ENCODE assay signal across 6 fruit fly cellular contexts in the genomic region with DNA sequence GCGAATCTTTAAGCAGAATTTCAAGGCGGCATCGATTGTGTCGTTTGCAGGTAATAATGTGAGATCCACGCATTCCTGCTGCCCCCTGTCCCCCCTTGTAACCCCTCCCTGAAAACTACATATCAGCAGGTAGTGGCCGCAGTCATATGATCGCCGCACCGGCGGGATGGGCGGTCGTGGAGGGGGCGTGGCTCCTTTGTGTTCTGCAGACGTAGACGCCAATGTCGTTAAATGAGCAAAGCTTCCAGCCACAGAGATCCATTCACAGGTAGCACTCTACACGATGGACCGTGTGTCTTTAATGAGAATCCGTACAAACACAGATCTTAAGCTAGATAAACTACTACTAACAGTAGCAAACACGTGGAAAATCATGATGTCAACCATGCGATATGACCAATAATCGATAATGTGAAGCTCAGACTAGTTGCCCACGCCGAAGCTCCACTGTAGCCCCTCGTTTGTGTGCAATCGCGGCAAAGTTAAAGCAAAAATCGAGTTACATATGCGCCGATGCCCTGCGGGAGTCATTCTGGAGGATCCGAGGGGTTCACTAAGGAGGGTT.
TF ChIP-seq lines count a peak whose summit lies in the region.

A gene (plus strand): TSS at position 523 of the 565 bp plus-strand sequence.

- TF ChIP-seq CTCF in whole organism, embryonic (GFP tag; optimal IDR thresholded peaks at IDR 0.05; lab: Kevin White, UChicago), result no peak

TF ChIP-seq in whole organism, 6 proteins besides CTCF, POLR2A, EP300 and RAD21:
- TF ChIP-seq EcR (GFP tag; optimal IDR thresholded peaks at IDR 0.05; lab: Kevin White, UChicago) (peak in 1 of 2 experiments; percentile 12), Dll (optimal IDR thresholded peaks at IDR 0.05; lab: Kevin White, UChicago) (no peak), pan (optimal IDR thresholded peaks at IDR 0.05; lab: Kevin White, UChicago) (peak; percentile 1), psq (optimal IDR thresholded peaks at IDR 0.05; lab: Kevin White, UChicago) (no peak)

TF ChIP-seq in whole organism, adult, 20 proteins besides CTCF, POLR2A, EP300 and RAD21:
- TF ChIP-seq CG7045 (GFP tag; optimal IDR thresholded peaks at IDR 0.05; lab: Kevin White, UChicago), result no peak
- no peak for TF ChIP-seq toe (GFP tag; optimal IDR thresholded peaks at IDR 0.05; lab: Kevin White, UChicago)
- TF ChIP-seq Hr96 (GFP tag; optimal IDR thresholded peaks at IDR 0.05; lab: Kevin White, UChicago), result peak; percentile 6
- peak; percentile 2 for TF ChIP-seq CG14711 (tag; optimal IDR thresholded peaks at IDR 0.05; lab: Kevin White, UChicago)
- no peak for TF ChIP-seq Mnt (GFP tag; optimal IDR thresholded peaks at IDR 0.05; lab: Kevin White, UChicago)
- TF ChIP-seq CG12768 (GFP tag; optimal IDR thresholded peaks at IDR 0.05; lab: Kevin White, UChicago), result no peak
- no peak for TF ChIP-seq CG1620 (GFP tag; optimal IDR thresholded peaks at IDR 0.05; lab: Kevin White, UChicago)
- peak; percentile 33 for TF ChIP-seq CG7101 (tag; optimal IDR thresholded peaks at IDR 0.05; lab: Kevin White, UChicago)
- no peak for TF ChIP-seq cic (GFP tag; optimal IDR thresholded peaks at IDR 0.05; lab: Kevin White, UChicago)
- peak; percentile 77 for TF ChIP-seq bab1 (GFP tag; optimal IDR thresholded peaks at IDR 0.05; lab: Kevin White, UChicago)
- TF ChIP-seq tj (GFP tag; optimal IDR thresholded peaks at IDR 0.05; lab: Kevin White, UChicago), result peak; percentile 90

TF ChIP-seq in whole organism, embryonic, 481 proteins besides CTCF, POLR2A, EP300 and RAD21 (continues in another document):
- TF ChIP-seq bsh (GFP tag; optimal IDR thresholded peaks at IDR 0.05; lab: Kevin White, UChicago) (peak in 1 of 2 experiments; percentile 83), CG16779 (GFP tag; IDR thresholded peaks at IDR 0.05; lab: Robert Waterston, UW) (no peak), CG14860 (GFP tag; IDR thresholded peaks at IDR 0.05; lab: Robert Waterston, UW; ENCODE audit: partially characterized antibody) (no peak), insv (GFP tag; optimal IDR thresholded peaks at IDR 0.05; lab: Kevin White, UChicago) (no peak), ro (GFP tag; IDR thresholded peaks at IDR 0.05; lab: Robert Waterston, UW) (no peak), sens (GFP tag; lab: Kevin White, UChicago) (peak; percentile 76), sisA (GFP tag; IDR thresholded peaks at IDR 0.05; lab: Robert Waterston, UW) (peak; percentile 38; the same call in 1 of the 2 replicates), row (GFP tag; IDR thresholded peaks at IDR 0.05; lab: Robert Waterston, UW) (peak; percentile 55), prd (optimal IDR thresholded peaks at IDR 0.05; lab: Kevin White, UChicago) (no peak), prd (GFP tag; IDR thresholded peaks at IDR 0.05; lab: Robert Waterston, UW) (peak; percentile 23; the same call in 1 of the 3 replicates), Trl (optimal IDR thresholded peaks at IDR 0.05; lab: Kevin White, UChicago) (no peak), Trl (GFP tag; optimal IDR thresholded peaks at IDR 0.05; lab: Kevin White, UChicago) (no peak), B-H1 (GFP tag; IDR thresholded peaks at IDR 0.05; lab: Robert Waterston, UW) (peak; percentile 32; the same call in 1 of the 3 replicates), amos (GFP tag; IDR thresholded peaks at IDR 0.05; lab: Robert Waterston, UW; ENCODE audit: partially characterized antibody) (no peak), gem (tag; optimal IDR thresholded peaks at IDR 0.05; lab: Kevin White, UChicago) (peak; percentile 13), onecut (GFP tag; IDR thresholded peaks at IDR 0.05; lab: Robert Waterston, UW) (no peak), CG7839 (tag; optimal IDR thresholded peaks at IDR 0.05; lab: Kevin White, UChicago) (no peak)

TF ChIP-seq in whole organism, prepupa, 60 proteins besides CTCF, POLR2A, EP300 and RAD21 (continues in another document):
- TF ChIP-seq CG6854 (GFP tag; optimal IDR thresholded peaks at IDR 0.05; lab: Kevin White, UChicago) (peak; percentile 62), dac (GFP tag; optimal IDR thresholded peaks at IDR 0.05; lab: Kevin White, UChicago) (peak; percentile 53), achi (GFP tag; optimal IDR thresholded peaks at IDR 0.05; lab: Kevin White, UChicago) (peak; percentile 92), spab (GFP tag; optimal IDR thresholded peaks at IDR 0.05; lab: Kevin White, UChicago) (peak; percentile 94), CG6163 (GFP tag; IDR thresholded peaks at IDR 0.05; lab: Robert Waterston, UW) (peak; percentile 94), cyc (GFP tag; optimal IDR thresholded peaks at IDR 0.05; lab: Kevin White, UChicago) (peak; percentile 96), CG32006 (GFP tag; optimal IDR thresholded peaks at IDR 0.05; lab: Kevin White, UChicago) (peak; percentile 82), dsx (GFP tag; optimal IDR thresholded peaks at IDR 0.05; lab: Kevin White, UChicago; ENCODE audit: poor library complexity, severe bottlenecking) (peak; percentile 92), topi (GFP tag; optimal IDR thresholded peaks at IDR 0.05; lab: Kevin White, UChicago) (peak; percentile 94), CG6276 (GFP tag; optimal IDR thresholded peaks at IDR 0.05; lab: Kevin White, UChicago) (peak; percentile 53), salr (GFP tag; optimal IDR thresholded peaks at IDR 0.05; lab: Kevin White, UChicago) (peak; percentile 79 to 95), CG34406 (GFP tag; optimal IDR thresholded peaks at IDR 0.05; lab: Kevin White, UChicago) (peak; percentile 82), svp (GFP tag; lab: Kevin White, UChicago) (peak; percentile 97), Gug (GFP tag; IDR thresholded peaks at IDR 0.05; lab: Robert Waterston, UW) (peak; percentile 94), Eip75B (GFP tag; optimal IDR thresholded peaks at IDR 0.05; lab: Kevin White, UChicago) (peak; percentile 97), pdm3 (GFP tag; optimal IDR thresholded peaks at IDR 0.05; lab: Kevin White, UChicago) (peak; percentile 93), eg (GFP tag; IDR thresholded peaks at IDR 0.05; lab: Robert Waterston, UW) (peak; percentile 78), Sox14 (GFP tag; optimal IDR thresholded peaks at IDR 0.05; lab: Kevin White, UChicago) (peak; percentile 97)

TF ChIP-seq in whole organism, pupa, 21 proteins besides CTCF, POLR2A, EP300 and RAD21 (continues in another document):
- TF ChIP-seq CG8301 (tag; optimal IDR thresholded peaks at IDR 0.05; lab: Kevin White, UChicago), result peak; percentile 85
- peak; percentile 95 for TF ChIP-seq CG9948 (tag; optimal IDR thresholded peaks at IDR 0.05; lab: Kevin White, UChicago)
- TF ChIP-seq CG34367 (tag; optimal IDR thresholded peaks at IDR 0.05; lab: Kevin White, UChicago), result peak; percentile 94
- TF ChIP-seq Pif1B (GFP tag; optimal IDR thresholded peaks at IDR 0.05; lab: Kevin White, UChicago), result peak; percentile 95
- TF ChIP-seq Ets98B (GFP tag; IDR thresholded peaks at IDR 0.05; lab: Robert Waterston, UW), result peak; percentile 68
- peak; percentile 89 for TF ChIP-seq CG4496 (GFP tag; IDR thresholded peaks at IDR 0.05; lab: Robert Waterston, UW)
- TF ChIP-seq D1 (tag; optimal IDR thresholded peaks at IDR 0.05; lab: Kevin White, UChicago), result peak; percentile 57
- peak; percentile 95 for TF ChIP-seq fd96Ca (GFP tag; IDR thresholded peaks at IDR 0.05; lab: Robert Waterston, UW)
- TF ChIP-seq CG8159 (tag; optimal IDR thresholded peaks at IDR 0.05; lab: Kevin White, UChicago), result peak; percentile 96
- TF ChIP-seq CG10348 (GFP tag; IDR thresholded peaks at IDR 0.05; lab: Robert Waterston, UW), result no peak
- TF ChIP-seq rn (GFP tag; IDR thresholded peaks at IDR 0.05; lab: Robert Waterston, UW), result peak; percentile 76
- TF ChIP-seq EcR (GFP tag; optimal IDR thresholded peaks at IDR 0.05; lab: Kevin White, UChicago), result peak; percentile 64
- peak; percentile 97 for TF ChIP-seq CG15710 (tag; optimal IDR thresholded peaks at IDR 0.05; lab: Kevin White, UChicago)
- peak; percentile 88 for TF ChIP-seq CG14655 (GFP tag; optimal IDR thresholded peaks at IDR 0.05; lab: Kevin White, UChicago)
- peak; percentile 91 for TF ChIP-seq Pif1A (GFP tag; optimal IDR thresholded peaks at IDR 0.05; lab: Kevin White, UChicago)
- 0 out of 2 replicates have a peak, but pooled peaks have one; percentile 5 for TF ChIP-seq CG32121 (GFP tag; IDR thresholded peaks at IDR 0.05; lab: Robert Waterston, UW)
- peak; percentile 96 for TF ChIP-seq CG17806 (tag; optimal IDR thresholded peaks at IDR 0.05; lab: Kevin White, UChicago)
- peak; percentile 88 for TF ChIP-seq CG13204 (GFP tag; optimal IDR thresholded peaks at IDR 0.05; lab: Kevin White, UChicago)
- peak; percentile 87 for TF ChIP-seq Snoo (tag; optimal IDR thresholded peaks at IDR 0.05; lab: Kevin White, UChicago)

TF ChIP-seq in whole organism, wandering third instar larva, 38 proteins besides CTCF, POLR2A, EP300 and RAD21 (continues in another document):
- TF ChIP-seq CG9705 (GFP tag; optimal IDR thresholded peaks at IDR 0.05; lab: Kevin White, UChicago) (peak; percentile 84), woc (GFP tag; optimal IDR thresholded peaks at IDR 0.05; lab: Kevin White, UChicago) (peak; percentile 98), ey (GFP tag; optimal IDR thresholded peaks at IDR 0.05; lab: Kevin White, UChicago) (peak; percentile 97), foxo (GFP tag; optimal IDR thresholded peaks at IDR 0.05; lab: Kevin White, UChicago) (peak; percentile 88 to 98), tai (GFP tag; optimal IDR thresholded peaks at IDR 0.05; lab: Kevin White, UChicago) (peak; percentile 86), jim (GFP tag; optimal IDR thresholded peaks at IDR 0.05; lab: Kevin White, UChicago) (peak; percentile 38), lola (GFP tag; optimal IDR thresholded peaks at IDR 0.05; lab: Kevin White, UChicago) (no peak), Hr83 (GFP tag; optimal IDR thresholded peaks at IDR 0.05; lab: Kevin White, UChicago; ENCODE audit: poor library complexity, severe bottlenecking) (peak; percentile 76), rgr (GFP tag; optimal IDR thresholded peaks at IDR 0.05; lab: Kevin White, UChicago) (peak; percentile 94), Vsx2 (GFP tag; optimal IDR thresholded peaks at IDR 0.05; lab: Kevin White, UChicago; ENCODE audit: partially characterized antibody) (no peak), Hnf4 (GFP tag; optimal IDR thresholded peaks at IDR 0.05; lab: Kevin White, UChicago) (peak; percentile 96), Hr78 (GFP tag; optimal IDR thresholded peaks at IDR 0.05; lab: Kevin White, UChicago) (no peak), dl (GFP tag; optimal IDR thresholded peaks at IDR 0.05; lab: Kevin White, UChicago; ENCODE audit: insufficient read depth in 1 of 2, partially characterized antibody in 2 of 2) (no peak), psq (GFP tag; optimal IDR thresholded peaks at IDR 0.05; lab: Kevin White, UChicago) (peak; percentile 83), Abd-B (GFP tag; optimal IDR thresholded peaks at IDR 0.05; lab: Kevin White, UChicago) (no peak), GATAd (GFP tag; optimal IDR thresholded peaks at IDR 0.05; lab: Kevin White, UChicago) (no peak), usp (GFP tag; optimal IDR thresholded peaks at IDR 0.05; lab: Kevin White, UChicago) (no peak), Mio (GFP tag; optimal IDR thresholded peaks at IDR 0.05; lab: Kevin White, UChicago) (peak; percentile 69), h (GFP tag; optimal IDR thresholded peaks at IDR 0.05; lab: Kevin White, UChicago) (peak; percentile 97), HLH106 (tag; optimal IDR thresholded peaks at IDR 0.05; lab: Kevin White, UChicago) (peak; percentile 92), fru (GFP tag; optimal IDR thresholded peaks at IDR 0.05; lab: Kevin White, UChicago) (peak; percentile 97), pan (optimal IDR thresholded peaks at IDR 0.05; lab: Kevin White, UChicago) (no peak)
